Fruit fly (Drosophila melanogaster): ENCODE results near the gene Dys.

The Dys gene

dm6 chr3R:19460409-19461217 lies at the start of gene Dys:
Dys (plus strand) TSS chr3R:19461085.
- TF ChIP-seq CG3032 (tag; optimal IDR thresholded peaks at IDR 0.05) (no peak), svp (GFP tag) (peak; percentile 78), CG4318 (GFP tag; optimal IDR thresholded peaks at IDR 0.05) (peak; percentile 7), CG10631 (GFP tag; optimal IDR thresholded peaks at IDR 0.05) (peak; percentile 1), CG6854 (GFP tag; optimal IDR thresholded peaks at IDR 0.05) (no peak), cyc (GFP tag; optimal IDR thresholded peaks at IDR 0.05) (peak; percentile 47), Eip75B (GFP tag; optimal IDR thresholded peaks at IDR 0.05) (peak; percentile 46), pdm3 (GFP tag; optimal IDR thresholded peaks at IDR 0.05) (peak; percentile 41), CG1621 (tag; optimal IDR thresholded peaks at IDR 0.05) (no peak), fd59A (GFP tag; optimal IDR thresholded peaks at IDR 0.05) (no peak), vri (GFP tag; optimal IDR thresholded peaks at IDR 0.05) (peak; percentile 78), CG15336 (GFP tag; IDR thresholded peaks at IDR 0.05) (no peak; the same call in 1 of the 2 replicates), achi (GFP tag; optimal IDR thresholded peaks at IDR 0.05) (peak; percentile 39), Gug (GFP tag; IDR thresholded peaks at IDR 0.05) (peak; percentile 58; the same call in 1 of the 2 replicates), Met (GFP tag; optimal IDR thresholded peaks at IDR 0.05) (peak; percentile 66), CG6808 (GFP tag; optimal IDR thresholded peaks at IDR 0.05) (no peak), Hr39 (GFP tag; optimal IDR thresholded peaks at IDR 0.05) (peak; percentile 71), Blimp-1 (GFP tag; optimal IDR thresholded peaks at IDR 0.05) (no peak), dsx (GFP tag; optimal IDR thresholded peaks at IDR 0.05; ENCODE audit: poor library complexity, severe bottlenecking) (no peak), CG34406 (GFP tag; optimal IDR thresholded peaks at IDR 0.05) (peak; percentile 40), lz (GFP tag; optimal IDR thresholded peaks at IDR 0.05) (peak; percentile 53), CG6163 (GFP tag; IDR thresholded peaks at IDR 0.05) (no peak), esn (GFP tag; optimal IDR thresholded peaks at IDR 0.05) (peak; percentile 74), CG6792 (GFP tag; optimal IDR thresholded peaks at IDR 0.05) (peak; percentile 21), CG7368 (GFP tag; optimal IDR thresholded peaks at IDR 0.05) (no peak), Smox (GFP tag; optimal IDR thresholded peaks at IDR 0.05) (peak; percentile 54), CG11902 (GFP tag; optimal IDR thresholded peaks at IDR 0.05) (no peak), fkh (GFP tag; optimal IDR thresholded peaks at IDR 0.05) (peak; percentile 97), Lpt (GFP tag; optimal IDR thresholded peaks at IDR 0.05) (no peak), CG31627 (GFP tag; optimal IDR thresholded peaks at IDR 0.05) (peak; percentile 72), Ets21C (GFP tag; optimal IDR thresholded peaks at IDR 0.05) (peak; percentile 35), Ets96B (tag; optimal IDR thresholded peaks at IDR 0.05) (peak; percentile 10), topi (GFP tag; optimal IDR thresholded peaks at IDR 0.05) (peak; percentile 44), Sox15 (GFP tag; optimal IDR thresholded peaks at IDR 0.05) (peak; percentile 19), fd85E (GFP tag; optimal IDR thresholded peaks at IDR 0.05) (no peak), CG32006 (GFP tag; optimal IDR thresholded peaks at IDR 0.05) (peak; percentile 57), Sox102F (GFP tag; optimal IDR thresholded peaks at IDR 0.05) (peak; percentile 3), dac (GFP tag; optimal IDR thresholded peaks at IDR 0.05) (no peak), eg (GFP tag; IDR thresholded peaks at IDR 0.05) (peak; percentile 78), CG8632 (GFP tag; optimal IDR thresholded peaks at IDR 0.05) (no peak), net (GFP tag; optimal IDR thresholded peaks at IDR 0.05) (no peak), acj6 (GFP tag; optimal IDR thresholded peaks at IDR 0.05) (peak; percentile 27), CG8319 (GFP tag; optimal IDR thresholded peaks at IDR 0.05) (peak; percentile 28), CG11294 (GFP tag; IDR thresholded peaks at IDR 0.05) (peak; percentile 39; the same call in 1 of the 2 replicates), Eip93F (GFP tag; optimal IDR thresholded peaks at IDR 0.05) (no peak), CG3919 (GFP tag; optimal IDR thresholded peaks at IDR 0.05) (no peak), CG6276 (GFP tag; optimal IDR thresholded peaks at IDR 0.05) (peak; percentile 63), Eip78C (GFP tag) (peak; percentile 79), CG10669 (GFP tag; optimal IDR thresholded peaks at IDR 0.05) (no peak), ss (GFP tag; optimal IDR thresholded peaks at IDR 0.05) (no peak), OdsH (GFP tag; optimal IDR thresholded peaks at IDR 0.05) (peak; percentile 45)
